Fruit fly (Drosophila melanogaster) whole organism, embryonic: ENCODE data around the gene GABPI.
A peak's percentile ranks its signal among the peaks of the same experiment; 100 is the strongest.

Experiments
- Antp ChIP-seq: fragments of 200-800 bp; sonication (Bioruptor generic); optimal IDR thresholded peaks from 3 replicates; lab custom pipeline; 2016; ENCODE audit warnings: missing biosample characterization, missing genetic modification characterization
- CG11247 ChIP-seq: fragments of 200-800 bp; sonication (Bioruptor generic); IDR thresholded peaks from 2 replicates; pipeline ENCODE4 v1.3.6; 2022; ENCODE audit warnings: missing biosample characterization, missing genetic modification characterization
- CG12942 ChIP-seq: fragments of 200-800 bp; sonication (Bioruptor generic); optimal IDR thresholded peaks from 3 replicates; lab custom pipeline; 2016; ENCODE audit warnings: missing biosample characterization, missing genetic modification characterization
- CG14441 ChIP-seq: fragments of 200-800 bp; sonication (Bioruptor generic); IDR thresholded peaks from 2 replicates; pipeline ENCODE4 v1.3.6; 2022; ENCODE audit warnings: missing biosample characterization, missing genetic modification characterization
- CG16813 ChIP-seq: fragments of 200-800 bp; sonication (Bioruptor generic); IDR thresholded peaks from 3 replicates; pipeline ENCODE4 v1.3.6; 2022; ENCODE audit warnings: missing biosample characterization, missing genetic modification characterization; ENCODE audit not compliant: partially characterized antibody
- CG18011 ChIP-seq: fragments of 200-800 bp; sonication (Bioruptor generic); optimal IDR thresholded peaks from 2 replicates; lab custom pipeline; 2017; ENCODE audit warnings: missing biosample characterization, missing genetic modification characterization, mild to moderate bottlenecking, moderate library complexity, missing genotype
- CG30403 ChIP-seq: fragments of 200-800 bp; sonication (Bioruptor generic); optimal IDR thresholded peaks from 3 replicates; lab custom pipeline; 2016; ENCODE audit warnings: missing biosample characterization, missing genetic modification characterization
- CG34376 ChIP-seq: fragments of 200-800 bp; sonication (Bioruptor generic); optimal IDR thresholded peaks from 2 replicates; lab custom pipeline; 2018; ENCODE audit warnings: missing biosample characterization, mild to moderate bottlenecking, missing genetic modification characterization
- CG4282 ChIP-seq: fragments of 200-800 bp; sonication (Bioruptor generic); optimal IDR thresholded peaks from 2 replicates; lab custom pipeline; 2016; ENCODE audit warnings: missing biosample characterization, missing genetic modification characterization
- CG4404 ChIP-seq: fragments of 200-800 bp; sonication (Bioruptor generic); IDR thresholded peaks from 2 replicates; pipeline ENCODE4 v1.3.6; 2022; ENCODE audit warnings: missing biosample characterization, missing genetic modification characterization
- CG5953 ChIP-seq: fragments of 200-800 bp; sonication (Bioruptor generic); IDR thresholded peaks from 2 replicates; pipeline ENCODE4 v1.3.6; 2022; ENCODE audit warnings: missing biosample characterization, missing genetic modification characterization
- CG6654 ChIP-seq: fragments of 200-800 bp; sonication (Bioruptor generic); optimal IDR thresholded peaks from 2 replicates; lab custom pipeline; 2017; ENCODE audit warnings: missing biosample characterization, mild to moderate bottlenecking, missing genetic modification characterization
- CG7839 ChIP-seq: fragments of 200-800 bp; sonication (Bioruptor generic); optimal IDR thresholded peaks from 3 replicates; lab custom pipeline; 2018; ENCODE audit warnings: missing biosample characterization, mild to moderate bottlenecking, missing genetic modification characterization, moderate library complexity
- CG9876 ChIP-seq: fragments of 200-800 bp; sonication (Bioruptor generic); optimal IDR thresholded peaks from 2 replicates; lab custom pipeline; 2016; ENCODE audit warnings: missing biosample characterization, missing genetic modification characterization
- CoRest ChIP-seq: fragments of 200-800 bp; sonication (Bioruptor generic); optimal IDR thresholded peaks from 3 replicates; lab custom pipeline; 2018; ENCODE audit warnings: missing biosample characterization, mild to moderate bottlenecking, missing genetic modification characterization, moderate library complexity
- Deaf1 ChIP-seq: fragments of 200-800 bp; optimal IDR thresholded peaks from 3 replicates; lab custom pipeline; 2019; ENCODE audit warnings: missing biosample characterization, mild to moderate bottlenecking, missing genetic modification characterization, moderate library complexity
- Dip3 ChIP-seq: fragments of 200-800 bp; sonication (Bioruptor generic); optimal IDR thresholded peaks from 3 replicates; lab custom pipeline; 2016; ENCODE audit warnings: missing biosample characterization, missing genetic modification characterization
- Drgx ChIP-seq: fragments of 200-800 bp; sonication (Bioruptor generic); IDR thresholded peaks from 2 replicates; pipeline ENCODE4 v1.3.6; 2022; ENCODE audit warnings: missing biosample characterization, missing genetic modification characterization
- E2f1 ChIP-seq: fragments of 200-800 bp; sonication (Bioruptor generic); IDR thresholded peaks from 2 replicates; pipeline ENCODE4 v1.3.6; 2022; ENCODE audit warnings: missing biosample characterization, missing genetic modification characterization
- Elba2 ChIP-seq: fragments of 200-800 bp; sonication (Bioruptor generic); optimal IDR thresholded peaks from 3 replicates; lab custom pipeline; 2016; ENCODE audit warnings: missing biosample characterization, missing genetic modification characterization
- H2.0 ChIP-seq: fragments of 200-800 bp; sonication (Bioruptor generic); IDR thresholded peaks from 2 replicates; pipeline ENCODE4 v1.3.6; 2022; ENCODE audit warnings: missing biosample characterization, missing genetic modification characterization
- HLH3B ChIP-seq: fragments of 200-800 bp; sonication (Bioruptor generic); IDR thresholded peaks from 2 replicates; pipeline ENCODE4 v1.3.6; 2022; ENCODE audit warnings: missing biosample characterization, missing genetic modification characterization
- Lim3 ChIP-seq: fragments of 200-800 bp; sonication (Bioruptor generic); IDR thresholded peaks from 2 replicates; pipeline ENCODE4 v1.3.6; 2022; ENCODE audit warnings: missing biosample characterization, missing genetic modification characterization
- MTF-1 ChIP-seq: fragments of 200-800 bp; sonication (Bioruptor generic); optimal IDR thresholded peaks from 2 replicates; lab custom pipeline; 2018; ENCODE audit warnings: missing biosample characterization, mild to moderate bottlenecking, missing genetic modification characterization, borderline replicate concordance
- NC2α ChIP-seq: fragments of 200-800 bp; sonication (Bioruptor generic); optimal IDR thresholded peaks from 2 replicates; lab custom pipeline; 2016; ENCODE audit warnings: missing biosample characterization, missing genetic modification characterization
- Nf-YA ChIP-seq: fragments of 200-800 bp; sonication (Bioruptor generic); IDR thresholded peaks from 2 replicates; pipeline ENCODE4 v1.3.6; 2022; ENCODE audit warnings: missing biosample characterization, missing genetic modification characterization
- Oli ChIP-seq: fragments of 200-800 bp; sonication (Bioruptor generic); optimal IDR thresholded peaks from 2 replicates; lab custom pipeline; 2018; ENCODE audit warnings: missing biosample characterization, mild to moderate bottlenecking, missing genetic modification characterization, moderate library complexity
- Optix ChIP-seq: fragments of 200-800 bp; sonication (Bioruptor generic); IDR thresholded peaks from 3 replicates; pipeline ENCODE4 v1.3.6; 2022; ENCODE audit warnings: missing biosample characterization, missing genetic modification characterization
- Pdp1 ChIP-seq, 2 experiments: fragments of 200-800 bp; sonication (Bioruptor generic); optimal IDR thresholded peaks; 3 replicates each; lab custom pipeline; 2016; ENCODE audit warnings: missing biosample characterization in 2 of 2, missing genetic modification characterization in 2 of 2, mild to moderate bottlenecking in 1 of 2, moderate library complexity in 1 of 2
- Poxn ChIP-seq: fragments of 200-800 bp; sonication (Bioruptor generic); IDR thresholded peaks from 2 replicates; pipeline ENCODE4 v1.3.6; 2022; ENCODE audit warnings: missing biosample characterization, missing genetic modification characterization
- Ptx1 ChIP-seq: fragments of 200-800 bp; sonication (Bioruptor generic); IDR thresholded peaks from 2 replicates; pipeline ENCODE4 v1.3.6; 2022; ENCODE audit warnings: missing biosample characterization, missing genetic modification characterization
- Sox100B ChIP-seq: fragments of 200-800 bp; sonication (Bioruptor generic); optimal IDR thresholded peaks from 3 replicates; lab custom pipeline; 2018; ENCODE audit warnings: missing biosample characterization, mild to moderate bottlenecking, missing genetic modification characterization
- Xrp1 ChIP-seq: fragments of 200-800 bp; sonication (Bioruptor generic); IDR thresholded peaks from 2 replicates; pipeline ENCODE4 v1.3.6; 2022; ENCODE audit warnings: missing biosample characterization, missing genetic modification characterization
- chm ChIP-seq: fragments of 200-800 bp; sonication (Bioruptor generic); IDR thresholded peaks from 2 replicates; pipeline ENCODE4 v1.3.6; 2022; ENCODE audit warnings: missing biosample characterization, missing genetic modification characterization
- eyg ChIP-seq: fragments of 200-800 bp; sonication (Bioruptor generic); optimal IDR thresholded peaks from 3 replicates; lab custom pipeline; 2016; ENCODE audit warnings: missing biosample characterization, missing genetic modification characterization
- grau ChIP-seq: fragments of 200-800 bp; optimal IDR thresholded peaks from 3 replicates; lab custom pipeline; 2019; ENCODE audit warnings: missing biosample characterization, mild to moderate bottlenecking, missing genetic modification characterization, moderate library complexity
- gro ChIP-seq: fragments of 200-800 bp; sonication (Bioruptor generic); optimal IDR thresholded peaks from 2 replicates; lab custom pipeline; 2016; ENCODE audit warnings: missing biosample characterization, missing genetic modification characterization
- hb ChIP-seq: fragments of 200-800 bp; sonication (Bioruptor generic); IDR thresholded peaks from 3 replicates; pipeline ENCODE4 v1.3.6; 2022; ENCODE audit warnings: missing biosample characterization, missing genetic modification characterization; ENCODE audit not compliant: partially characterized antibody
- jing ChIP-seq: fragments of 200-800 bp; sonication (Bioruptor generic); optimal IDR thresholded peaks from 2 replicates; lab custom pipeline; 2018; ENCODE audit warnings: missing biosample characterization, mild to moderate bottlenecking, missing genetic modification characterization
- lmd ChIP-seq: fragments of 200-800 bp; sonication (Bioruptor generic); IDR thresholded peaks from 2 replicates; pipeline ENCODE4 v1.3.6; 2022; ENCODE audit warnings: missing biosample characterization, missing genetic modification characterization
- nmo ChIP-seq: fragments of 200-800 bp; sonication (Bioruptor generic); optimal IDR thresholded peaks from 2 replicates; lab custom pipeline; 2018; ENCODE audit warnings: missing biosample characterization, mild to moderate bottlenecking, missing genetic modification characterization, moderate library complexity
- pho ChIP-seq: fragments of 200-800 bp; sonication (Bioruptor generic); optimal IDR thresholded peaks from 2 replicates; lab custom pipeline; 2016; ENCODE audit warnings: missing biosample characterization, missing genetic modification characterization
- pum ChIP-seq: fragments of 200-800 bp; sonication (Bioruptor generic); optimal IDR thresholded peaks from 2 replicates; lab custom pipeline; 2016; ENCODE audit warnings: missing biosample characterization, missing genetic modification characterization
- repo ChIP-seq: fragments of 200-800 bp; sonication (Bioruptor generic); optimal IDR thresholded peaks from 2 replicates; lab custom pipeline; 2016; ENCODE audit warnings: missing biosample characterization, missing genetic modification characterization
- rib ChIP-seq: fragments of 200-800 bp; sonication (Bioruptor generic); IDR thresholded peaks from 2 replicates; pipeline ENCODE4 v1.3.6; 2022; ENCODE audit warnings: missing biosample characterization, missing genetic modification characterization
- row ChIP-seq: fragments of 200-800 bp; sonication (Bioruptor generic); IDR thresholded peaks from 3 replicates; pipeline ENCODE4 v1.3.6; 2022; ENCODE audit warnings: missing biosample characterization, missing genetic modification characterization
- run ChIP-seq: fragments of 200-800 bp; sonication (Bioruptor generic); optimal IDR thresholded peaks from 3 replicates; lab custom pipeline; 2018; ENCODE audit warnings: missing biosample characterization, mild to moderate bottlenecking, missing genetic modification characterization
- sob ChIP-seq: fragments of 200-800 bp; sonication (Bioruptor generic); IDR thresholded peaks from 2 replicates; pipeline ENCODE4 v1.3.6; 2022; ENCODE audit warnings: missing biosample characterization, missing genetic modification characterization
- twi ChIP-seq: fragments of 200-800 bp; optimal IDR thresholded peaks from 2 replicates; lab custom pipeline; 2019; ENCODE audit warnings: missing biosample characterization, mild to moderate bottlenecking, missing genetic modification characterization, moderate library complexity
- usp ChIP-seq: fragments of >200 bp; optimal IDR thresholded peaks from 2 replicates; lab custom pipeline; 2017; ENCODE audit warnings: missing biosample characterization, missing genetic modification characterization

GABPI gene

DNA sequence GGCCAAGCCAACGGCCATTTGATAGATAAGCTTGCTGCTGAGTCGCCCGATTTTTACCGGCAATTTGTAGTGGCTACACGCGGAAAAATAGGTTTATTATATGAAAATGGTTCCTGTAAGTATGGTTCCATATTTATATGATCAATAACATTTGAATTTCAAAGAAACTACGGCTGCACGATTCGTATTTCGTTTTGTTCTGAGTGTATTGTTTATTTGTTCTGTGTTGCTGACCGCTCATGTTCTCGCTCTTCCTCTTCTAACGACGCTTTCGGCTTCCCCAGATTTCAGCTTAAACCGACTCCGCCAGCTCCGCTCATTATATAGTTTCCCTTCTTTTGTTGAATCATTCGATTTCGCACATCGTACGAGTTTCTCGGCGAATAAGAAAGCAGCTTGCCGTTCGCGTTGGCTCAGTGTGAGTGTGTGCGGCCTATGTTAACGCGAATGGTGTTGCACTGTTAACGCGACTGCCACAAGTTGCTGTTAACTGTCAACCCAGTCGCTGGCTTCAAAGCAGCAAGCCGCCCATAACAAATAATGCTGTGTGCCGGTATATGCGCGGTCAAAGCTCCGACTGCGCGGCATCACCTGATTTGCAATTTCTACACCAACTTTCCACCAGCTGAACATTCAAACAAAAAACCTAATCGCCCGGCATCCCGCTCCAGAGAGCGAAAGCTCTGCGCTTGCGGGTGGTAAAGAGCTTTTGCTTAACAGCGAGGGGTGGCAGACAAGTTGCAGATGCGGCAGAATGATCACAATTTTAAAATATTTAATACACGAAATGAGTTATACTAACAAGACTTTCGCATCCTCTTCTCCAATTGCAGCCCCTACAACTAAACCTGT is 28.7 kb downstream of the GABPI start (continued):
- TF ChIP-seq Oli (tag; lab: Kevin White, UChicago) (peak; percentile 2), nmo (GFP tag; lab: Kevin White, UChicago) (no peak), lmd (GFP tag; lab: Robert Waterston, UW) (peak; percentile 60), HLH3B (GFP tag; lab: Robert Waterston, UW) (0 out of 2 replicates have a peak, but pooled peaks have one; percentile 28), Ptx1 (GFP tag; lab: Robert Waterston, UW) (peak; percentile 62), CG7839 (tag; lab: Kevin White, UChicago) (no peak), Elba2 (GFP tag; lab: Kevin White, UChicago) (no peak), CoRest (tag; lab: Kevin White, UChicago) (peak; percentile 21), Antp (GFP tag; lab: Kevin White, UChicago) (peak; percentile 18), hb (GFP tag; lab: Robert Waterston, UW) (no peak), pho (GFP tag; lab: Kevin White, UChicago) (no peak), Nf-YA (GFP tag; lab: Robert Waterston, UW) (no peak), NC2α (GFP tag; lab: Kevin White, UChicago) (no peak), MTF-1 (no peak), CG4282 (GFP tag; lab: Kevin White, UChicago) (no peak), Dip3 (GFP tag; lab: Kevin White, UChicago) (peak; percentile 69), Lim3 (GFP tag; lab: Robert Waterston, UW) (0 out of 2 replicates have a peak, but pooled peaks have one; percentile 12), run (tag; lab: Kevin White, UChicago) (no peak), pum (no peak), CG12942 (GFP tag; lab: Kevin White, UChicago) (no peak), CG11247 (peak; percentile 43; the same call in 1 of the 2 replicates), Sox100B (GFP tag; lab: Kevin White, UChicago) (no peak), H2.0 (0 out of 2 replicates have a peak, but pooled peaks have one; percentile 5), CG14441 (GFP tag; lab: Robert Waterston, UW) (no peak), CG9876 (GFP tag; lab: Kevin White, UChicago) (peak; percentile 3), Xrp1 (GFP tag; lab: Robert Waterston, UW) (peak; percentile 47), eyg (GFP tag; lab: Kevin White, UChicago) (peak; percentile 43), Optix (GFP tag; lab: Robert Waterston, UW) (no peak), CG34376 (no peak), jing (no peak), grau (tag; lab: Kevin White, UChicago) (peak; percentile 11), row (GFP tag; lab: Robert Waterston, UW) (peak; percentile 65), CG30403 (GFP tag; lab: Kevin White, UChicago) (peak; percentile 56), chm (GFP tag; lab: Robert Waterston, UW) (no peak), Deaf1 (tag; lab: Kevin White, UChicago) (peak; percentile 25), usp (no peak), repo (GFP tag; lab: Kevin White, UChicago) (no peak), twi (tag; lab: Kevin White, UChicago) (no peak), Poxn (GFP tag; lab: Robert Waterston, UW) (no peak), CG5953 (no peak), CG6654 (no peak), CG18011 (GFP tag; lab: Kevin White, UChicago) (no peak), E2f1 (peak; percentile 35; the same call in 1 of the 2 replicates), sob (peak; percentile 43; the same call in 1 of the 2 replicates), gro (GFP tag; lab: Kevin White, UChicago) (peak; percentile 50), Pdp1 (GFP tag; optimal IDR thresholded peaks at IDR 0.05; lab: Kevin White, UChicago) (peak in 1 of 2 experiments; percentile 23), CG16813 (GFP tag; lab: Robert Waterston, UW) (no peak), Drgx (0 out of 2 replicates have a peak, but pooled peaks have one; percentile 40), rib (GFP tag; lab: Robert Waterston, UW) (peak; percentile 16; the same call in 1 of the 2 replicates), CG4404 (GFP tag; lab: Robert Waterston, UW) (no peak)
